Fruit fly (Drosophila melanogaster) whole organism, embryonic: ENCODE data around the gene c-cup.

Source experiments
- CG10147 ChIP-seq: fragments of 200-800 bp; sonication (Bioruptor generic); optimal IDR thresholded peaks from 2 replicates; lab custom pipeline; 2019; ENCODE audit warnings: missing biosample characterization, mild to moderate bottlenecking, missing genetic modification characterization, moderate library complexity
- CG10366 ChIP-seq: fragments of 200-800 bp; sonication (Bioruptor generic); IDR thresholded peaks from 2 replicates; pipeline ENCODE4 v1.3.6; 2022; ENCODE audit warnings: missing biosample characterization, missing genetic modification characterization
- CG10654 ChIP-seq: fragments of 200-800 bp; sonication (Bioruptor generic); optimal IDR thresholded peaks from 2 replicates; lab custom pipeline; 2016; ENCODE audit warnings: missing biosample characterization, missing genetic modification characterization
- CG11456 ChIP-seq: fragments of 200-800 bp; sonication (Bioruptor generic); IDR thresholded peaks from 3 replicates; pipeline ENCODE4 v1.3.6; 2022; ENCODE audit warnings: missing biosample characterization, missing genetic modification characterization
- CG12236 ChIP-seq: fragments of 200-800 bp; sonication (Bioruptor generic); optimal IDR thresholded peaks from 2 replicates; lab custom pipeline; 2016; ENCODE audit warnings: missing biosample characterization, missing genetic modification characterization
- CG1233 ChIP-seq: fragments of 200-800 bp; sonication (Bioruptor generic); optimal IDR thresholded peaks from 4 replicates; lab custom pipeline; 2018; ENCODE audit warnings: missing biosample characterization, mild to moderate bottlenecking, missing genetic modification characterization
- CG13624 ChIP-seq: fragments of 200-800 bp; sonication (Bioruptor generic); optimal IDR thresholded peaks from 2 replicates; lab custom pipeline; 2016; ENCODE audit warnings: missing biosample characterization, missing genetic modification characterization
- CG1602 ChIP-seq: fragments of 200-800 bp; sonication (Bioruptor generic); optimal IDR thresholded peaks from 3 replicates; lab custom pipeline; 2016; ENCODE audit warnings: missing biosample characterization, missing genetic modification characterization
- CG17186 ChIP-seq: fragments of 200-800 bp; sonication (Bioruptor generic); optimal IDR thresholded peaks from 3 replicates; lab custom pipeline; 2017; ENCODE audit warnings: missing biosample characterization, missing genetic modification reagents, missing genetic modification characterization
- CG17385 ChIP-seq: fragments of 200-800 bp; sonication (Bioruptor generic); optimal IDR thresholded peaks from 3 replicates; lab custom pipeline; 2018; ENCODE audit warnings: missing biosample characterization, mild to moderate bottlenecking, missing genetic modification characterization
- CG1832 ChIP-seq: fragments of 200-800 bp; sonication (Bioruptor generic); optimal IDR thresholded peaks from 2 replicates; lab custom pipeline; 2017; ENCODE audit warnings: missing biosample characterization, mild to moderate bottlenecking, missing genetic modification characterization, inconsistent platforms
- CG18599 ChIP-seq: fragments of 200-800 bp; sonication (Bioruptor generic); optimal IDR thresholded peaks from 3 replicates; lab custom pipeline; 2017; ENCODE audit warnings: missing biosample characterization, missing genetic modification characterization, mild to moderate bottlenecking, moderate library complexity, missing genetic modification reagents
- CG30431 ChIP-seq: fragments of 200-800 bp; sonication (Bioruptor generic); optimal IDR thresholded peaks from 2 replicates; lab custom pipeline; 2017; ENCODE audit warnings: missing biosample characterization, missing genetic modification characterization
- CG3065 ChIP-seq: fragments of 200-800 bp; sonication (Bioruptor generic); optimal IDR thresholded peaks from 2 replicates; lab custom pipeline; 2016; ENCODE audit warnings: missing biosample characterization, missing genetic modification characterization
- CG4328 ChIP-seq: fragments of 200-800 bp; sonication (Bioruptor generic); optimal IDR thresholded peaks from 3 replicates; lab custom pipeline; 2017; ENCODE audit warnings: missing biosample characterization, missing genetic modification reagents, missing genetic modification characterization
- CG4854 ChIP-seq: fragments of 200-800 bp; sonication (Bioruptor generic); optimal IDR thresholded peaks from 2 replicates; lab custom pipeline; 2016; ENCODE audit warnings: missing biosample characterization, missing genetic modification characterization, inconsistent platforms
- CG5953 ChIP-seq: fragments of 200-800 bp; sonication (Bioruptor generic); IDR thresholded peaks from 2 replicates; pipeline ENCODE4 v1.3.6; 2022; ENCODE audit warnings: missing biosample characterization, missing genetic modification characterization
- CG6854 ChIP-seq: fragments of 200-800 bp; sonication (Bioruptor generic); optimal IDR thresholded peaks from 3 replicates; lab custom pipeline; 2017; ENCODE audit warnings: missing biosample characterization, mild to moderate bottlenecking, missing genetic modification characterization
- CG7745 ChIP-seq: fragments of 200-800 bp; sonication (Bioruptor generic); optimal IDR thresholded peaks from 2 replicates; lab custom pipeline; 2018; ENCODE audit warnings: missing biosample characterization, mild to moderate bottlenecking, missing genetic modification characterization, moderate library complexity
- CG7786 ChIP-seq: fragments of 200-800 bp; sonication (Bioruptor generic); optimal IDR thresholded peaks from 2 replicates; lab custom pipeline; 2016; ENCODE audit warnings: missing biosample characterization, missing genetic modification characterization
- CG9437 ChIP-seq: fragments of 200-800 bp; sonication (Bioruptor generic); optimal IDR thresholded peaks from 2 replicates; lab custom pipeline; 2018; ENCODE audit warnings: missing biosample characterization, mild to moderate bottlenecking, missing genetic modification characterization
- Camta ChIP-seq: fragments of 200-800 bp; sonication (Bioruptor generic); optimal IDR thresholded peaks from 2 replicates; lab custom pipeline; 2016; ENCODE audit warnings: missing biosample characterization, missing genetic modification characterization
- CkIIα-i1 ChIP-seq: fragments of 200-800 bp; sonication (Bioruptor generic); IDR thresholded peaks from 2 replicates; pipeline ENCODE4 v1.3.6; 2022; ENCODE audit warnings: missing biosample characterization, missing genetic modification characterization
- Drgx ChIP-seq: fragments of 200-800 bp; sonication (Bioruptor generic); IDR thresholded peaks from 2 replicates; pipeline ENCODE4 v1.3.6; 2022; ENCODE audit warnings: missing biosample characterization, missing genetic modification characterization
- E2f1 ChIP-seq: fragments of 200-800 bp; sonication (Bioruptor generic); IDR thresholded peaks from 2 replicates; pipeline ENCODE4 v1.3.6; 2022; ENCODE audit warnings: missing biosample characterization, missing genetic modification characterization
- Eip74EF ChIP-seq, 2 experiments: fragments of 200-800 bp in 1 of 2; fragments of >200 bp in 1 of 2; sonication (Bioruptor generic) in 1 of 2; optimal IDR thresholded peaks; 2 replicates each; lab custom pipeline; 2017 to 2019; ENCODE audit warnings: missing biosample characterization in 2 of 2, missing genetic modification characterization in 2 of 2, mild to moderate bottlenecking in 1 of 2, moderate library complexity in 1 of 2
- Ets65A ChIP-seq: fragments of 200-800 bp; sonication (Bioruptor generic); peaks from one replicate; lab custom pipeline; 2016; ENCODE audit warnings: missing biosample characterization, missing genetic modification characterization
- Hmr ChIP-seq: fragments of 200-800 bp; sonication (Bioruptor generic); optimal IDR thresholded peaks from 3 replicates; lab custom pipeline; 2017; ENCODE audit warnings: mild to moderate bottlenecking, missing biosample characterization, missing genetic modification reagents, missing genetic modification characterization
- Hr51 ChIP-seq, 2 experiments: fragments of 200-800 bp; sonication (Bioruptor generic); optimal IDR thresholded peaks; 2 replicates in 1 of 2; 3 replicates in 1 of 2; lab custom pipeline; 2016 to 2018; ENCODE audit warnings: missing biosample characterization in 2 of 2, missing genetic modification characterization in 2 of 2, mild to moderate bottlenecking in 1 of 2, moderate library complexity in 1 of 2
- Max ChIP-seq: fragments of 200-800 bp; sonication (Bioruptor generic); optimal IDR thresholded peaks from 2 replicates; lab custom pipeline; 2016; ENCODE audit warnings: missing biosample characterization, mild to moderate bottlenecking, missing genetic modification characterization
- Meics ChIP-seq: fragments of 200-800 bp; sonication (Bioruptor generic); optimal IDR thresholded peaks from 2 replicates; lab custom pipeline; 2017; ENCODE audit warnings: missing biosample characterization, mild to moderate bottlenecking, missing genetic modification characterization
- Opbp ChIP-seq: fragments of 200-800 bp; sonication (Bioruptor generic); IDR thresholded peaks from 3 replicates; pipeline ENCODE4 v1.3.6; 2022; ENCODE audit warnings: missing biosample characterization, missing genetic modification characterization; ENCODE audit not compliant: partially characterized antibody
- PHDP ChIP-seq: fragments of 200-800 bp; sonication (Bioruptor generic); optimal IDR thresholded peaks from 3 replicates; lab custom pipeline; 2018; ENCODE audit warnings: missing biosample characterization, mild to moderate bottlenecking, missing genetic modification characterization, moderate library complexity
- Sox102F ChIP-seq: fragments of 200-800 bp; sonication (Bioruptor generic); optimal IDR thresholded peaks from 2 replicates; lab custom pipeline; 2018; ENCODE audit warnings: missing biosample characterization, mild to moderate bottlenecking, missing genetic modification characterization, moderate library complexity
- abd-A ChIP-seq: fragments of 200-800 bp; sonication (Bioruptor generic); optimal IDR thresholded peaks from 3 replicates; lab custom pipeline; 2019; ENCODE audit warnings: missing biosample characterization, mild to moderate bottlenecking, missing genetic modification characterization, moderate library complexity
- bowl ChIP-seq: fragments of 200-800 bp; sonication (Bioruptor generic); IDR thresholded peaks from 2 replicates; pipeline ENCODE4 v1.3.6; 2022; ENCODE audit warnings: missing biosample characterization, missing genetic modification characterization
- chm ChIP-seq: fragments of 200-800 bp; sonication (Bioruptor generic); IDR thresholded peaks from 2 replicates; pipeline ENCODE4 v1.3.6; 2022; ENCODE audit warnings: missing biosample characterization, missing genetic modification characterization
- emc ChIP-seq: fragments of 200-800 bp; sonication (Bioruptor generic); optimal IDR thresholded peaks from 2 replicates; lab custom pipeline; 2016; ENCODE audit warnings: missing biosample characterization, missing genetic modification characterization
- gcm2 ChIP-seq: fragments of 200-800 bp; sonication (Bioruptor generic); optimal IDR thresholded peaks from 2 replicates; lab custom pipeline; 2016; ENCODE audit warnings: missing biosample characterization, missing genetic modification characterization
- gem ChIP-seq: fragments of 200-800 bp; sonication (Bioruptor generic); optimal IDR thresholded peaks from 2 replicates; lab custom pipeline; 2019; ENCODE audit warnings: missing biosample characterization, mild to moderate bottlenecking, missing genetic modification characterization, moderate library complexity
- insv ChIP-seq, 2 experiments: fragments of 200-800 bp; sonication (Bioruptor generic); optimal IDR thresholded peaks; 3 replicates each; lab custom pipeline; 2016 to 2018; ENCODE audit warnings: missing biosample characterization in 2 of 2, missing genetic modification characterization in 2 of 2
- luna ChIP-seq: fragments of 200-800 bp; sonication (Bioruptor generic); optimal IDR thresholded peaks from 2 replicates; lab custom pipeline; 2016; ENCODE audit warnings: missing biosample characterization, missing genetic modification characterization
- odd ChIP-seq: fragments of 200-800 bp; sonication (Bioruptor generic); optimal IDR thresholded peaks from 2 replicates; lab custom pipeline; 2017; ENCODE audit warnings: missing biosample characterization, mild to moderate bottlenecking, missing genetic modification characterization
- otp ChIP-seq: fragments of 200-800 bp; sonication (Bioruptor generic); IDR thresholded peaks from 3 replicates; pipeline ENCODE4, ENCODE4 v1.3.6; 2022; ENCODE audit warnings: missing biosample characterization, missing genetic modification characterization
- ro ChIP-seq: fragments of 200-800 bp; sonication (Bioruptor generic); IDR thresholded peaks from 2 replicates; pipeline ENCODE4 v1.3.6; 2022; ENCODE audit warnings: missing biosample characterization, missing genetic modification characterization
- run ChIP-seq: fragments of 200-800 bp; sonication (Bioruptor generic); optimal IDR thresholded peaks from 3 replicates; lab custom pipeline; 2018; ENCODE audit warnings: missing biosample characterization, mild to moderate bottlenecking, missing genetic modification characterization
- sob ChIP-seq: fragments of 200-800 bp; sonication (Bioruptor generic); IDR thresholded peaks from 2 replicates; pipeline ENCODE4 v1.3.6; 2022; ENCODE audit warnings: missing biosample characterization, missing genetic modification characterization
- tin ChIP-seq: fragments of 200-800 bp; sonication (Bioruptor generic); optimal IDR thresholded peaks from 3 replicates; lab custom pipeline; 2016; ENCODE audit warnings: missing biosample characterization, missing genetic modification characterization
- wek ChIP-seq: fragments of 200-800 bp; sonication (Bioruptor generic); optimal IDR thresholded peaks from 3 replicates; lab custom pipeline; 2018; ENCODE audit warnings: missing biosample characterization, mild to moderate bottlenecking, missing genetic modification characterization, moderate library complexity
- z ChIP-seq: fragments of 200-800 bp; sonication (Bioruptor generic); IDR thresholded peaks from 3 replicates; pipeline ENCODE4 v1.3.6; 2022; ENCODE audit warnings: missing biosample characterization, missing genetic modification characterization

Gene c-cup

dm6 chr2L:1869503-1869902 lies 37.1 kb upstream of the c-cup start, which contains the start of gene CG7295:
Gene CG7295 (plus strand): TSS chr2L:1869803.
- no peak for TF ChIP-seq CG7745
- no peak for TF ChIP-seq insv (GFP tag; optimal IDR thresholded peaks at IDR 0.05; lab: Kevin White, UChicago)
- no peak for TF ChIP-seq CG17385 (GFP tag; lab: Kevin White, UChicago)
- TF ChIP-seq Max (GFP tag; lab: Kevin White, UChicago), result no peak
- TF ChIP-seq Meics, result no peak
- TF ChIP-seq Eip74EF (GFP tag; optimal IDR thresholded peaks at IDR 0.05; lab: Kevin White, UChicago), result no peak
- TF ChIP-seq z, result no peak
- TF ChIP-seq gcm2 (GFP tag; lab: Kevin White, UChicago), result no peak
- no peak for TF ChIP-seq emc
- no peak for TF ChIP-seq CG3065 (GFP tag; lab: Kevin White, UChicago)
- TF ChIP-seq Camta, result no peak

DNA sequence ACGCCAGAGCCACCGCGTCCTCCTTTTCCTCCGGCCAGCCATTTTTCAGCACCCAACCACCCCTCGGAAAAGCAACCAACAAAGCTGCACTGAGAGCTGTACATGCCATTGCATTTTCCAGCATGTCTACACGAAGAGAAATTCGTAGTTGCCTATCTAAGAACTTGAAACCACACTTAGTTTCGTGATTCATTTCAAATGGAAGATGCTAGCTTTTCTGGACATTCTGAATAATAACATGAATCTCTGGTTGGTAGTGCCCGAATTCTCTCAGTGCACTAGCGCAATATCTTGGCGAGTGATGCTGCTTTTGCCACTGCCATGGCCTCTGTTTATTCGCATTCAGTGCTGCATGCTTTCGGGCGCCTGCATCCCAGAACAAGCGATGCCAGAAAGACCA lies 29.6 kb upstream of the c-cup start:
- TF ChIP-seq Drgx (GFP tag; lab: Robert Waterston, UW) (0 out of 2 replicates have a peak, but pooled peaks have one; percentile 18), Ets65A (GFP tag; lab: Kevin White, UChicago) (peak; percentile 92), CG30431 (GFP tag; lab: Kevin White, UChicago) (no peak), ro (no peak), CG1832 (GFP tag; lab: Kevin White, UChicago) (no peak), CG5953 (GFP tag; lab: Robert Waterston, UW) (no peak), CG12236 (GFP tag; lab: Kevin White, UChicago) (no peak), otp (GFP tag; lab: Robert Waterston, UW) (peak; percentile 52; the same call in 2 of the 3 replicates), odd (GFP tag; lab: Kevin White, UChicago) (no peak), run (tag; lab: Kevin White, UChicago) (no peak)

DNA sequence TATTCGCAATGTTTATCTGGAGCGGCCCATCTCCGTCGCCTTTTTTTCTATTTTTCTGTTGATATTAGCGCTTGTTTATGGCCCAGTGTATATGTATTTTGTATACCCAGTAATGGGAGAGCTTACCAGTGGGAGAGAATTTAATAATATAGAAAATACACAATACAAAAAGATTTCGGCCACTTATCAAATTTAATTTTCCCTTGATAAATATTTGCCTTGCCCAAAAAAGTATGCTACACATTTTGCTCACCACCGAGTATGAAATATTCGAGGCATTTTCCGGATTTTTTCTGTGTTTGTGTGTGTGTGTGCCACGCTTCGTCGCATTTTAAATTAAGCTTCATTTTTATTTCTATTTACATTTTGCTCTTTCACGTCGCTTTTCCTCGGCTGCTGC lies 6.7 kb upstream of the c-cup start:
- TF ChIP-seq CG10654 (GFP tag; lab: Kevin White, UChicago), result no peak
- TF ChIP-seq Hmr (GFP tag; lab: Kevin White, UChicago), result no peak
- TF ChIP-seq CkIIα-i1 (GFP tag; lab: Robert Waterston, UW), result no peak
- TF ChIP-seq CG18599 (GFP tag; lab: Kevin White, UChicago), result peak; percentile 29
- TF ChIP-seq CG13624 (GFP tag; lab: Kevin White, UChicago), result no peak
- no peak for TF ChIP-seq Opbp (GFP tag; lab: Robert Waterston, UW)
- no peak for TF ChIP-seq tin (GFP tag; lab: Kevin White, UChicago)
- no peak for TF ChIP-seq CG1602 (GFP tag; lab: Kevin White, UChicago)
- no peak for TF ChIP-seq wek
- peak; percentile 12 for TF ChIP-seq gem (tag; lab: Kevin White, UChicago)
- TF ChIP-seq CG10366 (GFP tag; lab: Robert Waterston, UW), result no peak
- TF ChIP-seq E2f1 (GFP tag; lab: Robert Waterston, UW), result no peak
- TF ChIP-seq CG17186 (GFP tag; lab: Kevin White, UChicago), result no peak
- TF ChIP-seq sob (GFP tag; lab: Robert Waterston, UW), result no peak
- TF ChIP-seq CG11456 (GFP tag; lab: Robert Waterston, UW), result no peak
- TF ChIP-seq Hr51 (GFP tag; optimal IDR thresholded peaks at IDR 0.05; lab: Kevin White, UChicago), result peak in 1 of 2 experiments; percentile 9
- no peak for TF ChIP-seq CG4854 (GFP tag; lab: Kevin White, UChicago)
- TF ChIP-seq PHDP (tag; lab: Kevin White, UChicago), result no peak
- TF ChIP-seq CG10147 (GFP tag; lab: Kevin White, UChicago), result no peak
- TF ChIP-seq CG1233 (GFP tag; lab: Kevin White, UChicago), result no peak
- no peak for TF ChIP-seq luna (GFP tag; lab: Kevin White, UChicago)
- no peak for TF ChIP-seq chm (GFP tag; lab: Robert Waterston, UW)
- TF ChIP-seq abd-A (tag; lab: Kevin White, UChicago), result no peak
- no peak for TF ChIP-seq bowl (GFP tag; lab: Robert Waterston, UW)
- no peak for TF ChIP-seq CG9437 (GFP tag; lab: Kevin White, UChicago)
- no peak for TF ChIP-seq CG4328 (GFP tag; lab: Kevin White, UChicago)
- peak; percentile 22 for TF ChIP-seq Sox102F
- no peak for TF ChIP-seq CG6854 (GFP tag; lab: Kevin White, UChicago)
- TF ChIP-seq CG7786 (GFP tag; lab: Kevin White, UChicago), result no peak
